Fruit fly (Drosophila melanogaster) whole organism, embryonic: ENCODE measurements around the gene CG15198.

Experiments used
- CG8290 ChIP-seq, 3 experiments: fragments of 200-800 bp; sonication (Bioruptor generic); optimal IDR thresholded peaks; 2 replicates each; lab custom pipeline; 2016 to 2019; ENCODE audit warnings: missing biosample characterization in 3 of 3, missing genetic modification characterization in 3 of 3, mild to moderate bottlenecking in 2 of 3, moderate library complexity in 1 of 3
- CG8944 ChIP-seq: fragments of 200-800 bp; sonication (Bioruptor generic); optimal IDR thresholded peaks from 3 replicates; lab custom pipeline; 2016; ENCODE audit warnings: missing biosample characterization, missing genetic modification characterization
- CkIIα-i1 ChIP-seq: fragments of 200-800 bp; sonication (Bioruptor generic); IDR thresholded peaks from 2 replicates; pipeline ENCODE4 v1.3.6; 2022; ENCODE audit warnings: missing biosample characterization, missing genetic modification characterization
- Elba2 ChIP-seq: fragments of 200-800 bp; sonication (Bioruptor generic); optimal IDR thresholded peaks from 3 replicates; lab custom pipeline; 2016; ENCODE audit warnings: missing biosample characterization, missing genetic modification characterization
- emc ChIP-seq: fragments of 200-800 bp; sonication (Bioruptor generic); optimal IDR thresholded peaks from 2 replicates; lab custom pipeline; 2016; ENCODE audit warnings: missing biosample characterization, missing genetic modification characterization
- sc ChIP-seq, 3 experiments: fragments of >200 bp in 2 of 3; fragments of 200-800 bp in 1 of 3; sonication (Bioruptor generic) in 1 of 3; optimal IDR thresholded peaks; 2 replicates in 2 of 3; 3 replicates in 1 of 3; lab custom pipeline; 2017; ENCODE audit warnings: mild to moderate bottlenecking in 1 of 3, missing biosample characterization in 1 of 3, missing genetic modification characterization in 1 of 3, missing genetic modification reagents in 1 of 3

dm6 chrX:11284993-11285392 is 37.0 kb downstream of the CG15198 start:
- TF ChIP-seq CG8944 (GFP tag; lab: Kevin White, UChicago) (no peak), sc (optimal IDR thresholded peaks at IDR 0.05; lab: Kevin White, UChicago) (no peak), sc (GFP tag; optimal IDR thresholded peaks at IDR 0.05; lab: Kevin White, UChicago) (no peak), CG8290 (GFP tag; optimal IDR thresholded peaks at IDR 0.05; lab: Kevin White, UChicago) (no peak), CG8290 (tag; optimal IDR thresholded peaks at IDR 0.05; lab: Kevin White, UChicago) (no peak), emc (GFP tag; lab: Kevin White, UChicago) (no peak), CkIIα-i1 (GFP tag; lab: Robert Waterston, UW) (no peak), Elba2 (GFP tag; lab: Kevin White, UChicago) (no peak)
